Worm (Caenorhabditis elegans): Measurements from ENCODE around the gene F15B10.3.

DNA sequence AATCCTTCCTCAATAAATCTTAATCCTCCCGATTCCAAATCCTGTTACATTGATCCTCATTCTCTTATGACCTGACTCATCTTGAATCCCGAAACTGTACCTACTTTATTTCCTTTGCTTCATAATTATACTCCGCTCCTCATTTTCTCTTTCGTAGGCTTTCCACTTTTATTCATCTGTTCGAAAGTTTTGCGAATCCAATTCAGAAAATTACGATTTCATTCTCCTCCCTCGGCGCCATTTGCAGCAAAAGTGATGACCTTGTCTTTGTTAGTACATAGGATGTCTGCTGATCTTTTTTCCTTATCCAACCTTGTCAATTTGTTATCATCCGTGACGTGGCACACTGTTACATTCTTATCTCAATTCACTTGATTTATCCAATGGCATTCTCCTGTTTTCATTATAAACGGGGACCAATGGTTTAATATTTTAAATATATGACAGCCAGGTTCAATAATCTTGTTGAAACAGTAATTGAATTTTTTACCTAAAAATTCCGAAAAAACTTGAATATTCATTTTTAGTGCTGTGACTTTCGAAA is 50.1 kb downstream of the F15B10.3 start:
- TF ChIP-seq ceh-40 (GFP tag; IDR thresholded peaks at IDR 0.05): no peak
- TF ChIP-seq sea-2 (GFP tag; IDR thresholded peaks at IDR 0.05): no peak
- no peak for TF ChIP-seq snpc-4 (GFP tag; optimal IDR thresholded peaks at IDR 0.05)
- no peak for TF ChIP-seq snpc-4 (tag; optimal IDR thresholded peaks at IDR 0.05)

Data from whole organism, young adult.